Worm (Caenorhabditis elegans) whole organism, dauer: ENCODE results near the gene F52D2.7.

Experiments used
- unc-62 ChIP-seq: sonication (generic microtip); optimal IDR thresholded peaks from 2 replicates; lab custom pipeline; 2017; ENCODE audit warnings: missing biosample characterization, missing genetic modification reagents, missing genetic modification characterization

The F52D2.7 gene

DNA sequence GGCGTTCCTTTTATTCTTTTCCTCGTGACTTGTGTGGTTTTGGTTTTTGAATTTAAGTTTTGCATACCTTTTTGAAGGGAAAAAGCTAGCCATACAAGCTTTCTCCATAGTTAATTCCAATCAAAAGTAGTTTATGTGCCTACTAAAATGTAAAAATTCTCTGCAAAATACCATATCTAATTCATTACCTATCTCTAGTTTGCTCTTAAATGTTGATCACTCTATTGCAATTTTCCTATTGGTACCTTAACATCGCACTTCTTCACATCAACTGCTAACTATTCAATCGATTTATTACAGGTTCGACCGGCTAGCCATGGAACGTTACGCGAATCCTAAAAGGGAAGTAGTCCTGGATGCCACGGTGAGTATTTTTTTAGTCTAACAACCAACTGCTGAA, at the start of gene F52D2.7:
Gene F52D2.7 (plus strand): TSS at position 301 of the 400 bp plus-strand sequence.
- TF ChIP-seq unc-62 (GFP tag; lab: Kevin White, UChicago): no peak

DNA sequence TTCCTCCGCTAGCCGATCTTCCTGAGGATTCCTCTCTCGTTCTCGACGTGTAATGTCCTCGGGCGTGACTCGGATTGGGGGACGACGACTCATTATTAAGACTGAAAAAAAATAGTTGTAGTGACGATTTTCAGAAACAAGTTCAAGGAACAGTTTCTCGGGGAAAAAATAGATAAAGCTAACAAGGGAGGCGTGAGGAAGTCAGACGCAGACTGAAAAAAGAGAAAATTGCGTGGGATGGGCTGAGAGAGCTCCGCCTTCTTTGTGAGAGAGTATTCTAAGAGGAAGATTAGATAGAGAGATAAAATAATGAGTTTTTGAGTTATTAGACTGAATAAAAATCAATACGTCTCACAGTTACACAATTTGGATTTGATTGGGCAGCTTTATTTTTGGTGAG, 49.1 kb upstream of the F52D2.7 start, which contains the start of gene ZC53.1:
Gene ZC53.1 (minus strand): TSS at position 101 of the 400 bp plus-strand sequence.
- no peak for TF ChIP-seq unc-62 (GFP tag; lab: Kevin White, UChicago)

DNA sequence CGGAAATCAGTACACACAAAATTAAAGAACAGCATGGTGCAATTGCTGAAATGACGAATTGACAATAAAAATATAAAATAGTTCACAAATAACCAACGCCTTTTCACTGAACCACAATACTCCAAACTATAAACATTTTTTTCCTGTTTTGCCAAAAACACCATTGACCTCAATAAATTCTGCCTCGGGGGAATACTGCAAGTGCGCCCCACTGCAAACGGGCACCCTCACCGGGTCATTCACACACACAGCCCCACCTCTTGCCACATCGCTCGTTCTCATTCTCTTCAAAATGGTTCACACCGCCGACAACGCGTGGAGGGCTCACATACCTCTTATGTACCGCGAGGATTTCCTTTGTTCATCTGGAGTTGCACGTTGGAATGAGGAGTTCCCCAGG, 47.4 kb upstream of the F52D2.7 start, which contains the start of gene rgs-9:
Gene rgs-9 (plus strand): TSS at position 237 of the 400 bp plus-strand sequence.
- no peak for TF ChIP-seq unc-62 (GFP tag; lab: Kevin White, UChicago)

DNA sequence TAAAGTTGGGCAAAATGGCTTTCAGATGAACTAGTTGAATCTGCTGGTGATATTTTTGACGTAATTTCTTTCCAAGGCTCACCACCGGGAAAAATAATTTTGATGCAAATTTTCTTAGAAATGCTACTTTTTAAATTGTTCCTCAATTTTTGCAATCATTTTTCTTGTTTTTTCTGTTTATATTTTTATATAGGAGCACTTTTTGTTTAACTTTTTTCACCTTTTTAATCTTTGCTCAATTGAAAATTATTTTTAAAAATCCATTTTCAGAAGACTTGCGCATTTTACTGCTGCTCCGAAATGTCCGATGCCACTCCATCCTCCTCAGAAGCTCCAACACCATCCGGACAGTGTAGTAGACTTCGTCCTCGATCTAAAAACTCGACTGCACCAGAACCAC, 45.2 kb upstream of the F52D2.7 start, which contains the start of gene dot-1.5:
Gene dot-1.5 (plus strand): TSS at position 301 of the 400 bp plus-strand sequence.
- TF ChIP-seq unc-62 (GFP tag; lab: Kevin White, UChicago): no peak

DNA sequence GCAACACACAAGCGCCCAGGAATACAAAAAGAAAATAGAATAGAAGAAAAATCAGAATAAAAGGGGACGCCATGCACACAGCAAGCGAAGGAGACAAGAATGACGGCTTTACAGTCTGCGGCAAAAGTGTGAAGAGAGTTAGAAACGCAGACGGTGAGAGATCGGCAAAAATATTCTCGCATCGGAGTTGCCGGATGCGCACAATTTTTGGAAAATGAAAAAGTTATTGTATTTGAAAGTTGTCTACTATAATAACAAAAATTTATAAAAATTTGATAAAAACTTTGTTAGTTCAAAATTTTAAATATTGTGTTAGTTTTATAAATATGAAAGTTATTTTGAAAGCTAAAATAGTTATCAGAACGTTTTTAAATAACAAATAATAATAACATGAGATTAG, 40.1 kb upstream of the F52D2.7 start, which contains the start of gene ZC53.22:
Gene ZC53.22 (minus strand): TSS at position 101 of the 400 bp plus-strand sequence.
- no peak for TF ChIP-seq unc-62 (GFP tag; lab: Kevin White, UChicago)

DNA sequence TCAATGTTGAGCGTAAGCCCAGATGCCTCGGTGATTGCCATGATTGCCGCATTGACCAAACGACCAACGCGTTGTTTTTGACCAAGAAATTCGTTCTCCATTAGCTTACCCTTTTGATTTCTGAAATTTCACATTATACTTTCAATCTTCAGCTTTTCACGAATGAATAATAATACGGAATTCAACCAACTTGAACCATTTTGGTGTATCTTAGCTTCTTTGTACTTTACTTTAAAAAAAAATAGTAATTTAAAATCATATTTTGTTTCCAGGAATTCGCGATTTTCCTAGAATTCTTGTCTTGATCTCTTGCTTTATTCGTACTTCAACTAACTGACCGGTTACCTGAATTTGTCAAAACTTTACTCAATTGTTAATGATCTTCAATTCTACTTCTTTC, 38.2 kb upstream of the F52D2.7 start, which contains the start of gene ZC53.2:
Gene ZC53.2 (minus strand): TSS at position 101 of the 400 bp plus-strand sequence.
- TF ChIP-seq unc-62 (GFP tag; lab: Kevin White, UChicago): no peak

DNA sequence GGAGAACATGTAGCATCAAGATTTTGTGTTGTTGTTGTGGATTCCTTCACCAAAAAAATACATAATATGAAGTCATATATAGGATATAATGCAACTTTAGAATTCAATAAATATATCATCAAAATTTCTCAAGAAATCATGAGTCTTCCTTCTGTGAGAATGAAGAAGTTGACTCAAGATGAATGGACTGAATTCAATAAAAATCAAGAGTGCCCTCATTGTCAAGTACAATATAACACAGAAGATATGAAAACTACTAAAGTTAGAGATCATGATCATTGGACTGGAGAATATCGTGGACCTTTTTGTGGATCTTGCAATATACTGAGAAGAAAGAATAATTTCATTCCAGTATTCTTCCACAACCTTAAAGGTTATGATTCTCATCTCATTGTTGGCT, 26.9 kb upstream of the F52D2.7 start:
- no peak for TF ChIP-seq unc-62 (GFP tag; lab: Kevin White, UChicago)

DNA sequence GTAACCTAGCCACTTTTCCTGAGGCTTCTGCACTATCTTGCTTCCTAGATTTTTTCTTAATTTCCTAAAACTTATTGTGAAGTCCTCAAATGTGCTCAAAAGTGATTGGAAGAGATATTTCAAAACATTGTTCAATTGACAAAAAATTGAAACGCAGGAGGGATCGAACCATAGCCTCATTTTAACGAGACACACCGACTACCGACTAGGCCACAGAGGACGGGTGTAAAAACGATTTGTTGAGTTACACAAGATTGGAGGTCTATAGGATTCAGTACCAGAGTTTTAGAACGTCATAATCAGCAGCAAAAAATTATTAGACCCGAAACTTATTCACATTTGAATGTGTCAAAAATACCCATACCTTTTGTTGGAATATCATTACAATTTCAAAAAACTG, 23.1 kb upstream of the F52D2.7 start:
- no peak for TF ChIP-seq unc-62 (GFP tag; lab: Kevin White, UChicago)

DNA sequence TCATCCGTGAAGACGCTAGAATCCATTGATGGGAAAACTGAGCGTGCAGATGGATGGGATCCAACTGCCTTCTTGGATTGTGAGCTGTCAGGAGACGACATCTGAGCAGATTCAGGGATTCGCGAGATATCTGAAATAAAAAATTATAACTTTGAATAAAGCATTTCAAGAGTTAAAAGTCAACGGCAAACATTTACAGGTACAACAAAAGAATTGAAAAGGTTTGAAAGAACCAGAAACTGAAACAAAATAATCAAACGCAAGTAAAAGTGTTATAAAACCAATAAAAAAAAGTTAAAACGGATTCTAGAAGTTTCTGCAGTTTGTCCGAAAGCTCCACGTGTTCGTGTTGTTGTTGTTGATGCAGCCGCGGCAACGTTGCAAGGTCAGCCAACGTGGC, 22.5 kb upstream of the F52D2.7 start, which contains the start of gene Y59E1A.4:
Gene Y59E1A.4 (minus strand): TSS at position 101 of the 400 bp plus-strand sequence.
- no peak for TF ChIP-seq unc-62 (GFP tag; lab: Kevin White, UChicago)

DNA sequence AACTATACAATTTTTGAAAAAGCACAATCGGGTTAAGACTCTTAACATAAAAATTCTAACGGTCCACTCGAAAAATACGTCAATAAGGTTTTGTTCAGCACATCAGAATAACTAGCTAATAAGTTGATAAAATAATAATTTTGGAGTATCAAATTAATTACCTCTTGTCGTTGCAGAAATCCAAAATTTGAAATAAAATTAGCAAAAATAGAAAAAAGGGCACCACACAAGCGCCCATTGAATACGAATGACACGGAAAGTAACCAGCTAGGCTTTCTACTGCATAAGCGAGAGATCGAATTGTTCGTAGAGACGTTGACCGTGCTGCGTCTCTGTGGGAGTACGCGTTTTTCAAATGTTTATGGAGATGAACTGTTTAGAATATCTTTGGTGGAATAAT, 3.3 kb upstream of the F52D2.7 start:
- TF ChIP-seq unc-62 (GFP tag; lab: Kevin White, UChicago): no peak

DNA sequence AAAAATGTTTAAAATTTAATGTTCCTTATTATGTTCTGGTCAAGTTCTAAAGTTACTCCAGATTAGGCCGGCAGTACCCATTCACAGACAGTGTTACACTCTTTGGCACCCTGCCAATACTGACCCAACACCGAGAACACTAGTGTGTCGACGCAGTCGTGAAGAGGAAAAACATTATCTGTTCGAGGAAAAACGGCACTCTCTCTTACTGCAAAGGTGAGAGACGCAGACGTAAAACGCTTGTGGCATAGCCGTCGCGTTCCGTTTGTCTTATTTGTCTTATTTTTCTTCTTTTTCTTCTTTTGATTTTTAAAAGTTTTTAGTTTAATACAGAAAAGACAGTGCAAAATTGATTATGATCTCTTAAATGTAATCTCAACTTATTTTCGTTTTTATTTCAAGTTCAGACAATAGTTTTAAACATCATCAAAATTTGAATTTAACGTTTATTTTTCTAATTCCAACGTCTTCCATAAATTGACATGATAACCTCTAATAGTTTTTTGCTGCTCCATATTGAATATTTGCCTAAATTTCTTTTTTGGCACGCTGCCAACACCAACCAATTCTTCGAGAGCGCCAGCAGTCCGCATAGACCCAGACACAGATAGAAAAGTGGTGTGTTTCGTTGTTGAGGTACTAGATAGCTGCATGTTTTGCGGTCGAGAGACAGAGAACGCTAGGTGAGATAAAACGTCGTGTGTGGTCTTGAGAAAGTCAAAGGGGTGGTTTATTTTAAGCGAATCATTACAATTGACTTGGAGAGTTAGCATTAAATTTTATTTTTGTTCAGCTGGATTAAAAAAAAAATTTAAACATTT, 1.3 kb upstream of the F52D2.7 start:
- TF ChIP-seq unc-62 (GFP tag; lab: Kevin White, UChicago): no peak

DNA sequence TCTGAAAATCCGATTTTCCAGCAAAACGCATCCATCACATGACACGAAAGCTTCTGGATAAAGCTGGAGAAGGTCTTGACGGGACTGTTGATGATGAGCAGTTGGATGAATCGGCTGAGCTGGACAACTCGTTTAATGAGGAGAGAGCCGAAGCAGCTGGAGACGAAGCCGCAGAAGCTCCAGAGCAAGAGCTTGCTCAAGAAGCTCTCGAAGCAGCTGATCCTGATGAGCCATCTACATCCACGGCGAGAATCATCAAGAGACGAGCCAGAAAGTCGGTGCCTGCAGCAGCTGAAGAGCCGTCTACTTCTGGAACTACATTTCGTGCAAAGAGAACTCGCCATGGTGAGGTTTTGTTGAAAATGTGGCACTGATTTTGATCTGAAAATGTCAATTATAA, 2.0 kb downstream of the F52D2.7 start:
- TF ChIP-seq unc-62 (GFP tag; lab: Kevin White, UChicago): no peak

DNA sequence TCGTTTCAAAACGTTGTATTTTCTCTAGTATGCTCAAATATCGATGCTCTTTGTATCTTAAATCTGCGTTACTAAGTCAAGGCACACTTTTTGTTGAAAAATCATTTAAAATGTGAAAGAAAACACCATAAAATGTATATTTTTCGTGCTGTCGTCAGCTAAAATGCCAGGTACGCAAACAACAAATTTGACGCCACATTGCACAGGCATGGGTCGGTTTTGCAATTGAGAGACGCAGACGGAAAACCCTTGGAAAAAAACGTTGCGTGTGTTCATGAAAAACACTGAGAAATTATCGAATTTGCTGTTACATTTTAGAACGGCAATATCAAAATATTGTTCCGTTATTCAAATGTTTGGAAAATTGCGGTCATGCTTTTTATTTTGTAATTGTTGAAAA, 2.5 kb downstream of the F52D2.7 start:
- no peak for TF ChIP-seq unc-62 (GFP tag; lab: Kevin White, UChicago)

DNA sequence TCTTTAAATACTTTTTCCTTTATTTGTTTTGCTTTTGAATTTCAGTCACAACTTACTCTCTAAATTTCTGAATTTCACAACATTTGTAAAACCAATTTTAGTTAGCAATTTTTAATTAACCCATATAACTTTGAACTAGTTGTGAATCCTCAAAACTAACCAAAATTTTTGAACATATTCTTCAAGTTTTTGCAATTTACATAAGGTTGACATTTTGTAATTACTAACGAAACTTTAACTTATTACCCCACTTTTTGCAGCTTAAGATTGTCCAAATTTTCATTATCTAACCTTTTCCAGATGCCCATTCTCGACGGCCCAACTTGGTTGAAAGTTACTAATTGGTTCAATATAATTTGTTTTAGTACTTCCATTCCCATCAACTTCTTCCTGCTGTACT, 7.2 kb downstream of the F52D2.7 start, which contains the start of gene str-79:
Gene str-79 (plus strand): TSS at position 301 of the 400 bp plus-strand sequence.
- TF ChIP-seq unc-62 (GFP tag; lab: Kevin White, UChicago): no peak

DNA sequence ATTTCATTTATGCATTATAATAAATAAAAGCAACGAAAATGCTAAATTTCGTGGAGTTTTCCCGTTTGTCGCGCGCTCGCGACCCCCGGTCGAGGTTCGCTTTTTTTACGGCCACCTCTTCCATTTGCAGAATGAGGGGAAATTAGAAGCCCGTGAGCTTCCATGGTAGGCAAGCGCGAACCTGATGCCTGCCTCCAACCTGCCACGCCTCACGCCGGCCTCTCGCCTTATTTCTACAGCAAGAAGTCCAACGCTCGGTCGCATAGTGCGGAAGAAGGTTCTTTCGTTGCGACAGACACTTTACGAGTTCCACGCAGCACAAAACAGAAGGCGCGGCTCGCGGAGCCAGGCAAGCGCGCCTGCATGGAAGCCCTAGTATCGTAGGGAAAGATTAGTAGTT, 9.3 kb downstream of the F52D2.7 start:
- TF ChIP-seq unc-62 (GFP tag; lab: Kevin White, UChicago): no peak

DNA sequence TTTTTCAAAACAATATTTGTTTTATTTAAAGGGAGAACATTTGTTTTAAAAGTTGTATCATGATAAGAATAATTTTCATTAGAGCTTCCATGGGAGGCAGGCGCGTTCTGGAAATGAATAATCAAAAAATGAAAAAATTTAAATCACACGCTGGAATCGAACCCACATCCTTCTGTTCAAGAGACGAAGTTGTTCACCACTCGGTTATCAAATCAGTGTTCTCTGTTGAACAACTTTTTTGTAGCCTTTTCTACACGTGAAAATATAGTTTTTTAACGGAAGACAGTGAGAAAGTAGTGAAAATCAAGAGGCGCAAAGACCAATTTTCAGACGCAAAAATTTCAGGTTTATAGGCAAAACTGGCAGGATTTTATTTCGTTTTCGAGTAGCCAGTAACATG, 10.4 kb downstream of the F52D2.7 start:
- TF ChIP-seq unc-62 (GFP tag; lab: Kevin White, UChicago): no peak

DNA sequence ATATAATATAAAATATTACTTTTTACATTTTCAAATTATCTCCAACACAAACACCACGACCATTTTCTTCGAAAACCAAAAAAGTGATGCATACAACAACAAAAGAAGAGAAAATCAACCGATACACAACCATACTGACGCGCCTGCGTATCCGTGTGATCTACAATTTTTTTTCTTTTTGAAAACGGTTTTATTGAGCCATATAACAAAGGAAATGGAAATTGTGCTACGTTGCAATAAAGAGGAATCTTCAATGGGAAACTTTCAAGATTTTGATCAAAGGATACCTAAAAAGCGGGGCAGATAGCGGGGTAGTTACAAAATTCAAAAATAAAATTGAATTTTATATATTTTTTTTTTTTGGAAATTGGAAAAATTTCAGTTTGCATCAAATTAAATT, 12.3 kb downstream of the F52D2.7 start, which contains the start of gene F52D2.5:
Gene F52D2.5 (minus strand): TSS at position 101 of the 400 bp plus-strand sequence.
- TF ChIP-seq unc-62 (GFP tag; lab: Kevin White, UChicago): no peak
